Worm (Caenorhabditis elegans) whole organism, midembryonic: ENCODE measurements around the gene C17F4.11.
"Not testable (repeated sequence)": the region's sequence is repeated elsewhere in the genome, so short reads cannot be mapped to it uniquely, and the experiment has no call there.

Experiments used
- T22C8.4 ChIP-seq: fragments of 200-800 bp; sonication (Bioruptor generic); IDR thresholded peaks from 2 replicates; pipeline ENCODE4 v1.3.6; 2022; ENCODE audit warnings: missing genetic modification characterization, missing compliant biosample characterization
- cog-1 ChIP-seq: sonication (generic microtip); optimal IDR thresholded peaks from 2 replicates; lab custom pipeline; 2016; ENCODE audit warnings: missing genetic modification characterization, missing compliant biosample characterization
- flt-1 ChIP-seq: fragments of 200-800 bp; sonication (Bioruptor generic); IDR thresholded peaks from 2 replicates; pipeline ENCODE4 v1.3.6; 2022; ENCODE audit warnings: missing genetic modification characterization, missing compliant biosample characterization
- klf-2 ChIP-seq: fragments of 200-800 bp; sonication (Bioruptor generic); conservative IDR thresholded peaks from 2 replicates; pipeline ENCODE4 v1.3.6; 2022; ENCODE audit warnings: missing genetic modification reagents, missing genetic modification characterization, missing compliant biosample characterization
- tab-1 ChIP-seq: fragments of 200-800 bp; sonication (Bioruptor generic); IDR thresholded peaks from 2 replicates; pipeline ENCODE4 v1.3.6; 2022; ENCODE audit warnings: missing genetic modification characterization, missing compliant biosample characterization
- ztf-23 ChIP-seq: fragments of 200-800 bp; sonication (Bioruptor generic); IDR thresholded peaks from 2 replicates; pipeline ENCODE4 v1.3.6; 2022; ENCODE audit warnings: missing genetic modification reagents, missing genetic modification characterization, missing compliant biosample characterization
- ztf-29 ChIP-seq: fragments of 200-800 bp; sonication (Bioruptor generic); IDR thresholded peaks from 2 replicates; pipeline ENCODE4 v1.3.6; 2022; ENCODE audit warnings: missing genetic modification reagents, missing genetic modification characterization, missing compliant biosample characterization

DNA sequence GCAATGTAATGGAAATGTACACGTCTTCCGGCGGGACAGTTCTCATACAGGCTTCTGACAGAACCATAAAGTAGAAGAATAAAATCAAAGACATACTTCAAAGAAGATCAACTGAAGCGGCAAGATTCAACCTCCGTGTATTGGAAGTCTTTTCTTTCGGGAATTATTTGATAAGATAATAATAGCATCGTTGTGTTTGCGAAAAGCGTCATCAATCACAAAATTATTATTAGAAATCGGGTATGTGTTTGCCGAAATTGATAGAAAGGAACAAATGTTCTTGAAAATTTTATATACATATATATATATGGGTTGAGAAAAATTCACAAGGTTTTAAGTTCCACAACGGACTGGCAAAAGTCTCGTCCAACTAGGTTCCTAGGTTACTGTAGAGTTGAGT is 45.7 kb upstream of the C17F4.11 start, which contains the start of gene Y27F2A.9:
- not testable (repeated sequence) for TF ChIP-seq tab-1 (GFP tag; lab: Robert Waterston, UW); ztf-29; flt-1; klf-2 (GFP tag; lab: Robert Waterston, UW); cog-1; ztf-23 (GFP tag; lab: Robert Waterston, UW); T22C8.4 (GFP tag; lab: Robert Waterston, UW)
